Fruit fly (Drosophila melanogaster): ENCODE results near the gene Cyp313a3.

Gene Cyp313a3

dm6 chr3R:12244468-12245060 lies 5.5 kb upstream of the Cyp313a3 start:
- TF ChIP-seq CG8478 (optimal IDR thresholded peaks at IDR 0.05) (no peak), CTCF (optimal IDR thresholded peaks at IDR 0.05) (no peak)

dm6 chr3R:12236804-12237203 lies 2.3 kb downstream of the Cyp313a3 start, which contains the start of gene Cyp313a2:
Cyp313a2 (minus strand) TSS chr3R:12236904.
- TF ChIP-seq CTCF (optimal IDR thresholded peaks at IDR 0.05) = no peak
- TF ChIP-seq CG8478 (optimal IDR thresholded peaks at IDR 0.05) = no peak

- no peak for TF ChIP-seq CG8478 (optimal IDR thresholded peaks at IDR 0.05)
- no peak for TF ChIP-seq CTCF (optimal IDR thresholded peaks at IDR 0.05)
Measured at dm6 chr3R:12234584-12234983, 4.5 kb downstream of the Cyp313a3 start, which contains the start of gene Cyp313a5. Cyp313a5 (minus strand) TSS chr3R:12234684.

- TF ChIP-seq CG8478 (optimal IDR thresholded peaks at IDR 0.05) (no peak), CTCF (optimal IDR thresholded peaks at IDR 0.05) (no peak)
Measured at dm6 chr3R:12232629-12233028, 6.4 kb downstream of the Cyp313a3 start, which contains the start of gene Pglym87. Pglym87 (minus strand) TSS chr3R:12232729.

dm6 chr3R:12229113-12229512 lies 10.0 kb downstream of the Cyp313a3 start, which contains the start of gene CG3916:
CG3916 (plus strand) TSS chr3R:12229413.
- TF ChIP-seq CG8478 (optimal IDR thresholded peaks at IDR 0.05) = no peak
- TF ChIP-seq CTCF (optimal IDR thresholded peaks at IDR 0.05) = no peak

- no peak for TF ChIP-seq CG8478 (optimal IDR thresholded peaks at IDR 0.05)
- no peak for TF ChIP-seq CTCF (optimal IDR thresholded peaks at IDR 0.05)
Measured at dm6 chr3R:12226239-12226638, 12.8 kb downstream of the Cyp313a3 start, which contains the start of gene CG12256. CG12256 (minus strand) TSS chr3R:12226339.

dm6 chr3R:12224919-12225318 lies 14.1 kb downstream of the Cyp313a3 start, which contains the start of gene CG17404:
CG17404 (minus strand) TSS chr3R:12225019.
- TF ChIP-seq CTCF (optimal IDR thresholded peaks at IDR 0.05) (no peak), CG8478 (optimal IDR thresholded peaks at IDR 0.05) (no peak)

- TF ChIP-seq CG8478 (optimal IDR thresholded peaks at IDR 0.05) (no peak), CTCF (optimal IDR thresholded peaks at IDR 0.05) (peak; percentile 86 to 91)
Measured at dm6 chr3R:12222093-12222492, 17.0 kb downstream of the Cyp313a3 start, which contains the start of gene Rsbp15. Rsbp15 (plus strand) TSS chr3R:12222387.

dm6 chr3R:12221366-12221916 lies 17.6 kb downstream of the Cyp313a3 start, which contains the start of gene CG4860:
CG4860 (minus strand) TSS chr3R:12221464.
- TF ChIP-seq CG8478 (optimal IDR thresholded peaks at IDR 0.05) = no peak
- no peak for TF ChIP-seq CTCF (optimal IDR thresholded peaks at IDR 0.05)

- no peak for TF ChIP-seq CTCF (optimal IDR thresholded peaks at IDR 0.05)
- TF ChIP-seq CG8478 (optimal IDR thresholded peaks at IDR 0.05) = no peak
Measured at dm6 chr3R:12219497-12219896, 19.6 kb downstream of the Cyp313a3 start, which contains the start of gene Cog1. Cog1 (minus strand) TSS chr3R:12219686.

- no peak for TF ChIP-seq CG8478 (optimal IDR thresholded peaks at IDR 0.05)
Measured at dm6 chr3R:12214201-12214600, 24.9 kb downstream of the Cyp313a3 start, which contains the start of gene CG14742. CG14742 (plus strand) TSS chr3R:12214501.

- no peak for TF ChIP-seq CTCF (optimal IDR thresholded peaks at IDR 0.05)
- TF ChIP-seq CG8478 (optimal IDR thresholded peaks at IDR 0.05) = no peak
Measured at dm6 chr3R:12211552-12211951, 27.5 kb downstream of the Cyp313a3 start.

- TF ChIP-seq CTCF (optimal IDR thresholded peaks at IDR 0.05) = no peak
- no peak for TF ChIP-seq CG8478 (optimal IDR thresholded peaks at IDR 0.05)
Measured at dm6 chr3R:12210260-12210659, 28.8 kb downstream of the Cyp313a3 start, which contains the start of gene CG4830. CG4830 (minus strand) TSS chr3R:12210360.

dm6 chr3R:12197641-12198040 lies 41.4 kb downstream of the Cyp313a3 start, which contains the start of gene Adk1:
Adk1 (plus strand) TSS chr3R:12197941.
- TF ChIP-seq CTCF (optimal IDR thresholded peaks at IDR 0.05) (no peak), CG8478 (optimal IDR thresholded peaks at IDR 0.05) (no peak)

- TF ChIP-seq CG8478 (optimal IDR thresholded peaks at IDR 0.05) (no peak), CTCF (optimal IDR thresholded peaks at IDR 0.05) (no peak)
Measured at dm6 chr3R:12196100-12196499, 43.0 kb downstream of the Cyp313a3 start.

- TF ChIP-seq CTCF (optimal IDR thresholded peaks at IDR 0.05) = no peak
- TF ChIP-seq CG8478 (optimal IDR thresholded peaks at IDR 0.05) = no peak
Measured at dm6 chr3R:12194911-12195310, 44.2 kb downstream of the Cyp313a3 start, which contains the start of the genes eIF3d2 and CG43450. eIF3d2 (minus strand) TSS chr3R:12195011. CG43450 (plus strand) TSS chr3R:12195294.
